Worm (Caenorhabditis elegans) whole organism, early embryonic: Measurements from ENCODE around the gene Y53F4B.1.

Experiments used
- hmbx-1 ChIP-seq: sonication (generic microtip); optimal IDR thresholded peaks from 2 replicates; lab custom pipeline; 2016; ENCODE audit warnings: mild to moderate bottlenecking, missing genetic modification characterization, missing compliant biosample characterization
- hnd-1 ChIP-seq: sonication (generic microtip); optimal IDR thresholded peaks from 2 replicates; lab custom pipeline; 2016; ENCODE audit warnings: missing genetic modification characterization, missing compliant biosample characterization
- sea-1 ChIP-seq: fragments of 200-800 bp; sonication (Bioruptor generic); conservative IDR thresholded peaks from 2 replicates; pipeline ENCODE4 v1.3.6; 2022; ENCODE audit warnings: missing genetic modification characterization, missing compliant biosample characterization
- tbx-11 ChIP-seq: fragments of 200-800 bp; sonication (Bioruptor generic); IDR thresholded peaks from 2 replicates; pipeline ENCODE4 v1.3.6; 2022; ENCODE audit warnings: missing genetic modification characterization, missing compliant biosample characterization

DNA sequence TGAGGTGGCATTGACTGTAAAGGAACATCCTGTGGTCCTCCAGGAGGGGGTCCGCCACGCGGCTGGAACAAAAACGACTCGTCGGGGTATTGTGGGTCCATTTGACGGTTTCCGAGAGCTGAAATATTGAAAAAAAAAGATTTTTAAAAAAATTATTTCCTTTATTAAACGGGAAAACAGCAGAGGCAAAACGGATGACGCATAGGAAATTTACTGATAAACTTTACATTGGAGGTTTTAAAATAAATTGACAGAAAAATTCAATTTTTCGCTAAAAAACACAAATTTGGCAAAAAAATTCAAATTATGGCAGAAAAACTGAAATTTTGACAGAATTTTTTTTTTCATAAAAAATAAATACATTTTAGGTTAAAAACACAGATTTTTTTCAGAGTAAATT lies 25.9 kb upstream of the Y53F4B.1 start, which contains the start of gene Y53F4B.5:
- TF ChIP-seq sea-1 (GFP tag; lab: Robert Waterston, UW) (no peak), hnd-1 (tag; lab: Kevin White, UChicago) (no peak), tbx-11 (no peak), hmbx-1 (tag; lab: Kevin White, UChicago) (no peak)
